Worm (Caenorhabditis elegans): ENCODE measurements around the gene F25D1.5.

F25D1.5 gene

DNA sequence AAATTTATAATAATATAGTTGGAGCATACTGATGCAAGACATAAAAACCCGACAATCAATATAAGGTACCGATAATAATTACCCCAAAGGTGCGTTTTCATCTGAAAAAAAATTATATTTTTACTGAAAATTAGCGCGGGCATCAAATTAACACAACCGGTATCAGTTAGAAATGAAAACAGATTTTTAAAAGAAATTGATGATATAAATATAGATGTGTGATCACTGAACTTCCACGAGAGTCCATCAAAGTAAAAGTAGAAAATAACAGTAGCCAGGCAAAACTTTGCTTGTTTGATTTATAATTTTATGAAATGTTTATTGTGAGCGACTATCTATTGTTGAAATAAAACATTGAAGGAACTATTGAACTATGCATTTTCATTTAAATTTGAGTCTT, 45.3 kb downstream of the F25D1.5 start, which contains the start of gene C35A5.3:
TSS of gene C35A5.3 (minus strand) at position 101 of the 400 bp plus-strand sequence.
- TF ChIP-seq snpc-4 (tag; optimal IDR thresholded peaks at IDR 0.05) = no peak
- TF ChIP-seq ztf-1 (GFP tag; conservative IDR thresholded peaks at IDR 0.05) = no peak
- no peak for TF ChIP-seq ztf-11 (tag; optimal IDR thresholded peaks at IDR 0.05)
- TF ChIP-seq ZK546.5 (tag; optimal IDR thresholded peaks at IDR 0.05) = no peak

- TF ChIP-seq lsy-2 (tag; optimal IDR thresholded peaks at IDR 0.05) (no peak), nhr-11 (tag; optimal IDR thresholded peaks at IDR 0.05) (no peak), fos-1 (tag; optimal IDR thresholded peaks at IDR 0.05) (no peak), Y55F3AM.14 (GFP tag; optimal IDR thresholded peaks at IDR 0.05) (no peak), sma-9 (GFP tag; optimal IDR thresholded peaks at IDR 0.05) (no peak), sma-9 (tag; optimal IDR thresholded peaks at IDR 0.05) (no peak), sem-4 (tag; optimal IDR thresholded peaks at IDR 0.05) (no peak), nhr-77 (tag; optimal IDR thresholded peaks at IDR 0.05) (no peak)
Observed at ce11 chrV:10496733-10497132, 49.9 kb downstream of the F25D1.5 start, which contains the start of gene C35A5.4. C35A5.4 (plus strand) TSS chrV:10497033.

Measured in whole organism, L2 larva.